Fruit fly (Drosophila melanogaster) whole organism, prepupa: ENCODE measurements around the gene CG11550.

ENCODE experiments used
- Blimp-1 ChIP-seq: fragments of 200-800 bp; sonication (Bioruptor generic); optimal IDR thresholded peaks from 3 replicates; lab custom pipeline; 2017; ENCODE audit warnings: missing biosample characterization, missing genetic modification characterization, mild to moderate bottlenecking, moderate library complexity, missing genetic modification reagents
- CG16779 ChIP-seq: fragments of 200-800 bp; sonication (Bioruptor generic); optimal IDR thresholded peaks from 3 replicates; lab custom pipeline; 2017; ENCODE audit warnings: missing biosample characterization, mild to moderate bottlenecking, missing genetic modification characterization
- CG31627 ChIP-seq: fragments of 200-800 bp; sonication (Bioruptor generic); optimal IDR thresholded peaks from 3 replicates; lab custom pipeline; 2016; ENCODE audit warnings: missing biosample characterization, missing genetic modification characterization
- CG32006 ChIP-seq: fragments of 200-800 bp; sonication (Bioruptor generic); optimal IDR thresholded peaks from 3 replicates; lab custom pipeline; 2017; ENCODE audit warnings: missing biosample characterization, mild to moderate bottlenecking, missing genetic modification characterization
- CG34406 ChIP-seq: fragments of 200-800 bp; sonication (Bioruptor generic); optimal IDR thresholded peaks from 3 replicates; lab custom pipeline; 2016; ENCODE audit warnings: missing biosample characterization, missing genetic modification characterization
- CG3919 ChIP-seq: fragments of 200-800 bp; sonication (Bioruptor generic); optimal IDR thresholded peaks from 3 replicates; lab custom pipeline; 2016; ENCODE audit warnings: missing biosample characterization, missing genetic modification characterization
- CG6163 ChIP-seq: fragments of 200-800 bp; sonication (Bioruptor generic); IDR thresholded peaks from 3 replicates; pipeline ENCODE4 v1.3.6; 2022; ENCODE audit warnings: missing biosample characterization, missing genetic modification characterization
- CG6792 ChIP-seq: fragments of 200-800 bp; sonication (Bioruptor generic); optimal IDR thresholded peaks from 3 replicates; lab custom pipeline; 2016; ENCODE audit warnings: missing biosample characterization, missing genetic modification characterization
- CG6854 ChIP-seq: fragments of 200-800 bp; sonication (Bioruptor generic); optimal IDR thresholded peaks from 2 replicates; lab custom pipeline; 2017; ENCODE audit warnings: missing biosample characterization, mild to moderate bottlenecking, missing genetic modification characterization
- CG8119 ChIP-seq: fragments of 200-800 bp; sonication (Bioruptor generic); IDR thresholded peaks from 3 replicates; pipeline ENCODE4 v1.3.6; 2022; ENCODE audit warnings: missing biosample characterization, missing genetic modification characterization
- CG8632 ChIP-seq: fragments of 200-800 bp; sonication (Bioruptor generic); optimal IDR thresholded peaks from 3 replicates; lab custom pipeline; 2016; ENCODE audit warnings: missing biosample characterization, missing genetic modification characterization
- Eip78C ChIP-seq: fragments of 200-800 bp; sonication (Bioruptor generic); peaks from one replicate; lab custom pipeline; 2016; ENCODE audit warnings: missing biosample characterization, missing genetic modification characterization
- Eip93F ChIP-seq: fragments of 200-800 bp; sonication (Bioruptor generic); optimal IDR thresholded peaks from 2 replicates; lab custom pipeline; 2016; ENCODE audit warnings: missing biosample characterization, mild to moderate bottlenecking, missing genetic modification characterization
- Ets21C ChIP-seq: fragments of 200-800 bp; sonication (Bioruptor generic); optimal IDR thresholded peaks from 3 replicates; lab custom pipeline; 2016; ENCODE audit warnings: missing biosample characterization, missing genetic modification characterization
- Ets96B ChIP-seq: fragments of 200-800 bp; optimal IDR thresholded peaks from 2 replicates; lab custom pipeline; 2019; ENCODE audit warnings: missing biosample characterization, mild to moderate bottlenecking, missing genetic modification characterization, moderate library complexity
- Hr38 ChIP-seq: sonication (Bioruptor generic); optimal IDR thresholded peaks from 2 replicates; lab custom pipeline; 2016; ENCODE audit warnings: missing biosample characterization, missing genetic modification characterization
- Sox14 ChIP-seq: fragments of 200-800 bp; sonication (Bioruptor generic); optimal IDR thresholded peaks from 3 replicates; lab custom pipeline; 2016; ENCODE audit warnings: missing biosample characterization, missing genetic modification characterization
- Sox15 ChIP-seq: fragments of 200-800 bp; sonication (Bioruptor generic); optimal IDR thresholded peaks from 3 replicates; lab custom pipeline; 2016; ENCODE audit warnings: missing biosample characterization, missing genetic modification characterization
- fd85E ChIP-seq: fragments of 200-800 bp; sonication (Bioruptor generic); optimal IDR thresholded peaks from 3 replicates; lab custom pipeline; 2016; ENCODE audit warnings: missing biosample characterization, missing genetic modification characterization
- spab ChIP-seq: fragments of 200-800 bp; sonication (Bioruptor generic); optimal IDR thresholded peaks from 2 replicates; lab custom pipeline; 2017; ENCODE audit warnings: missing biosample characterization, mild to moderate bottlenecking, missing genetic modification characterization, missing genetic modification reagents
- ss ChIP-seq, 2 experiments: fragments of 200-800 bp; sonication (Bioruptor generic); optimal IDR thresholded peaks; 2 replicates in 1 of 2; 3 replicates in 1 of 2; lab custom pipeline; 2017 to 2018; ENCODE audit warnings: mild to moderate bottlenecking in 2 of 2, missing biosample characterization in 2 of 2, missing genetic modification characterization in 2 of 2, moderate library complexity in 1 of 2
- svp ChIP-seq: fragments of 200-800 bp; sonication (Bioruptor generic); peaks from one replicate; lab custom pipeline; 2016; ENCODE audit warnings: missing biosample characterization, missing genetic modification characterization

The CG11550 gene

dm6 chr3R:31630376-31630775 lies 49.3 kb downstream of the CG11550 start:
- no peak for TF ChIP-seq spab (GFP tag; lab: Kevin White, UChicago)
- TF ChIP-seq Ets96B (tag; lab: Kevin White, UChicago): no peak
- no peak for TF ChIP-seq Sox15 (GFP tag; lab: Kevin White, UChicago)
- TF ChIP-seq Eip93F (GFP tag; lab: Kevin White, UChicago): no peak
- TF ChIP-seq CG34406 (GFP tag; lab: Kevin White, UChicago): no peak
- TF ChIP-seq ss (GFP tag; optimal IDR thresholded peaks at IDR 0.05; lab: Kevin White, UChicago): no peak
- TF ChIP-seq Eip78C: peak; percentile 35
- TF ChIP-seq CG8119 (GFP tag; lab: Robert Waterston, UW): no peak
- TF ChIP-seq CG8632 (GFP tag; lab: Kevin White, UChicago): no peak
- TF ChIP-seq CG32006 (GFP tag; lab: Kevin White, UChicago): no peak
- no peak for TF ChIP-seq Blimp-1 (GFP tag; lab: Kevin White, UChicago)
- no peak for TF ChIP-seq Sox14
- no peak for TF ChIP-seq CG6163
- no peak for TF ChIP-seq Ets21C (GFP tag; lab: Kevin White, UChicago)
- TF ChIP-seq fd85E (GFP tag; lab: Kevin White, UChicago): no peak
- no peak for TF ChIP-seq CG16779 (tag; lab: Kevin White, UChicago)
- no peak for TF ChIP-seq Hr38
- TF ChIP-seq CG31627 (GFP tag; lab: Kevin White, UChicago): no peak
- peak; percentile 5 for TF ChIP-seq CG3919 (GFP tag; lab: Kevin White, UChicago)
- peak; percentile 39 for TF ChIP-seq svp
- TF ChIP-seq CG6792: no peak
- no peak for TF ChIP-seq CG6854 (GFP tag; lab: Kevin White, UChicago)
